Worm (Caenorhabditis elegans): ENCODE data around the gene Y105C5A.8.

The Y105C5A.8 gene

ce11 chrIV:15570770-15571169 is 46.1 kb downstream of the Y105C5A.8 start:
- TF ChIP-seq mls-2 (tag; optimal IDR thresholded peaks at IDR 0.05): no peak
- peak; percentile 77 for TF ChIP-seq ceh-83 (GFP tag; optimal IDR thresholded peaks at IDR 0.05)
- peak; percentile 36 for TF ChIP-seq mab-5 (tag; optimal IDR thresholded peaks at IDR 0.05)
- peak; percentile 74 for TF ChIP-seq ham-2 (GFP tag; optimal IDR thresholded peaks at IDR 0.05)
- TF ChIP-seq tbx-8 (GFP tag; optimal IDR thresholded peaks at IDR 0.05): no peak
- TF ChIP-seq pha-4 (tag; optimal IDR thresholded peaks at IDR 0.05): peak; percentile 89
- TF ChIP-seq lin-32 (GFP tag; optimal IDR thresholded peaks at IDR 0.05): no peak
- peak; percentile 81 for TF ChIP-seq elt-3 (tag; optimal IDR thresholded peaks at IDR 0.05)
- TF ChIP-seq ces-1 (GFP tag; optimal IDR thresholded peaks at IDR 0.05): peak; percentile 89
- TF ChIP-seq hlh-1 (tag; optimal IDR thresholded peaks at IDR 0.05): peak; percentile 41
- TF ChIP-seq sptf-1 (tag; optimal IDR thresholded peaks at IDR 0.05): peak; percentile 52
- TF ChIP-seq zip-8 (tag; optimal IDR thresholded peaks at IDR 0.05): no peak
- TF ChIP-seq unc-120 (tag; optimal IDR thresholded peaks at IDR 0.05; ENCODE audit: poor library complexity, severe bottlenecking): no peak
- TF ChIP-seq unc-62 (GFP tag; optimal IDR thresholded peaks at IDR 0.05): peak; percentile 93
- peak; percentile 29 for TF ChIP-seq lin-13 (tag; optimal IDR thresholded peaks at IDR 0.05)
- peak; percentile 63 for TF ChIP-seq nhr-237 (tag; optimal IDR thresholded peaks at IDR 0.05)
- TF ChIP-seq ztf-11 (tag; optimal IDR thresholded peaks at IDR 0.05): peak; percentile 25
- TF ChIP-seq nhr-2 (tag; optimal IDR thresholded peaks at IDR 0.05): peak; percentile 52
- no peak for TF ChIP-seq sem-2 (GFP tag; optimal IDR thresholded peaks at IDR 0.05)
- peak; percentile 97 for TF ChIP-seq lsy-2 (tag; optimal IDR thresholded peaks at IDR 0.05)
- peak; percentile 43 for TF ChIP-seq mep-1 (tag; optimal IDR thresholded peaks at IDR 0.05)
- TF ChIP-seq flh-1 (GFP tag; optimal IDR thresholded peaks at IDR 0.05): no peak
- no peak for TF ChIP-seq ceh-39 (tag; optimal IDR thresholded peaks at IDR 0.05)
- peak; percentile 22 for TF ChIP-seq elt-1 (tag; optimal IDR thresholded peaks at IDR 0.05; ENCODE audit: borderline replicate concordance, insufficient read depth)

ce11 chrIV:15564327-15564726 is 52.5 kb downstream of the Y105C5A.8 start, which contains the start of gene Y105C5A.1:
TSS of gene Y105C5A.1 (minus strand) at chrIV:15564427.
- TF ChIP-seq elt-1 (tag; optimal IDR thresholded peaks at IDR 0.05; ENCODE audit: borderline replicate concordance, insufficient read depth) (no peak), ztf-11 (tag; optimal IDR thresholded peaks at IDR 0.05) (no peak), lsy-2 (tag; optimal IDR thresholded peaks at IDR 0.05) (no peak), mep-1 (tag; optimal IDR thresholded peaks at IDR 0.05) (no peak), tbx-8 (GFP tag; optimal IDR thresholded peaks at IDR 0.05) (no peak), ceh-43 (GFP tag; optimal IDR thresholded peaks at IDR 0.05) (no peak), M03D4.4 (tag; optimal IDR thresholded peaks at IDR 0.05) (no peak), nhr-2 (tag; optimal IDR thresholded peaks at IDR 0.05) (no peak), lin-32 (GFP tag; optimal IDR thresholded peaks at IDR 0.05) (no peak), blmp-1 (tag; optimal IDR thresholded peaks at IDR 0.05) (no peak), pha-4 (tag; optimal IDR thresholded peaks at IDR 0.05) (no peak), ceh-39 (tag; optimal IDR thresholded peaks at IDR 0.05) (no peak), unc-62 (GFP tag; optimal IDR thresholded peaks at IDR 0.05) (no peak), drap-1 (GFP tag; optimal IDR thresholded peaks at IDR 0.05) (no peak), bed-3 (GFP tag; optimal IDR thresholded peaks at IDR 0.05) (no peak)
